Worm (Caenorhabditis elegans): ENCODE measurements around the gene fbxb-99.
"Not testable (repeated sequence)": the region's sequence is repeated elsewhere in the genome, so short reads cannot be mapped to it uniquely, and the experiment has no call there.

The fbxb-99 gene

DNA sequence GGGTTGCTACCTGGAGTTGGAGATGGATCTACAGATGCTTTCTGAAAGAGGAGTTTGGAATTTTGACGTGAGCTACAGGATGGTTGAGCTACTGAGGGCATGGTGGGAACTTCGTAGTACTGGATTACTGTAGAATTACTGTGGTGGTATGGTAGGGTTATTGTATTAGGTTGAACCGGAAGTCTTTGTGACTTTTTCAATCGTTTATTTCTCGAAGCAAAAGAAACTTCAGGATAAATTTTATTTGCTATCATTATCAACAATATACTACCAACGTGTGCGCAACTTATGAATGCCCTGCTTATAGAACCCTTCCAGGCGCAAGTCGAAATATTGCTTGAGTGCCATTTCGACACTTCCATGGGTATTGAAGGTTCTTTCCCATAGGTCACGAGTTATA is 31.6 kb downstream of the fbxb-99 start, which contains the start of gene T24E12.6:
Gene T24E12.6, minus strand, starts transcription at position 101 of the 400 bp plus-strand sequence.
- TF ChIP-seq Y55F3AM.14 (GFP tag; optimal IDR thresholded peaks at IDR 0.05); ceh-16 (tag; optimal IDR thresholded peaks at IDR 0.05); unc-55 (GFP tag; optimal IDR thresholded peaks at IDR 0.05): not testable (repeated sequence)

DNA sequence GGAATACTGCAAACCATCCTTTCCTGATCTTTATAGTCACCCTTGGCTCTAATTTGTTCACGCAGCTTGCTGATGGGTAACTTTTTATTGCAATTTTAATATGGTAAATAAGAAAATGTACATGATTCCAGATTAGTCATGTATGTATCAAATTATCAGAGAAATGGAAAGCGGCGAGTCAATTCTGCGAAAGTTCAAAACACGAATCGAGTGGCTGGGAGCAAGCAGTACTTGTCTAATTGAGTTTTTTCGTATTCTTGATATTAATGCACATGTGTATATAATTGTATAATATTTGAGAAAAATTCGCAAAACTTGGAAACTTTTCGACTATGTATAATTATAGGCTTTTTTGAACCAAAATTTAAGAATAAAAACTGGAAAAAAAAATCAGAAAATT is 34.2 kb downstream of the fbxb-99 start, which contains the start of gene T24E12.12:
Gene T24E12.12, plus strand, starts transcription at position 281 of the 400 bp plus-strand sequence.
- no peak for TF ChIP-seq gmeb-1 (tag; optimal IDR thresholded peaks at IDR 0.05)
- TF ChIP-seq elt-3 (tag; optimal IDR thresholded peaks at IDR 0.05): no peak
- no peak for TF ChIP-seq skn-1 (tag; optimal IDR thresholded peaks at IDR 0.05)
- no peak for TF ChIP-seq lin-13 (GFP tag; optimal IDR thresholded peaks at IDR 0.05)
- no peak for TF ChIP-seq ztf-11 (tag; optimal IDR thresholded peaks at IDR 0.05)

DNA sequence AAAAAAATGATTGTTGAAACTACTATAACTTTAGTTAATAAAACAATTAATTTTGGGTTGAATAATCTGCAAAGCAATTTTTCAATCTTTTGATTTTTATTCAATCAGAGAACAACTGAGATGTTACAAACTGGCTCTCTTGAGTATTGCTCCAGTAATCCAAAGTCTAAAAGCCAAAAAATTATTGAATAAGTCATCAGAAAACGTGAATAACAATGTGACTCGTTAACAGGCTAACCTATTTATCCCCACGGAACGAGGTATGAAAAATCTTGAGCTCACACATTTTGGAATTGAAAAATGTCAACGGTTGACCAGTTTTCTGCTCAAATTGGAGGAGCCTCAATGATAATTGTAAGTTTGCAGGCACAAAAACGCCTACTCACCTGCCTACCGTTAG is 35.7 kb downstream of the fbxb-99 start, which contains the start of gene srx-111:
Gene srx-111, plus strand, starts transcription at position 301 of the 400 bp plus-strand sequence.
- TF ChIP-seq ceh-16 (tag; optimal IDR thresholded peaks at IDR 0.05): no peak
- TF ChIP-seq gmeb-1 (tag; optimal IDR thresholded peaks at IDR 0.05): no peak
- TF ChIP-seq mbf-1 (tag; optimal IDR thresholded peaks at IDR 0.05): no peak

DNA sequence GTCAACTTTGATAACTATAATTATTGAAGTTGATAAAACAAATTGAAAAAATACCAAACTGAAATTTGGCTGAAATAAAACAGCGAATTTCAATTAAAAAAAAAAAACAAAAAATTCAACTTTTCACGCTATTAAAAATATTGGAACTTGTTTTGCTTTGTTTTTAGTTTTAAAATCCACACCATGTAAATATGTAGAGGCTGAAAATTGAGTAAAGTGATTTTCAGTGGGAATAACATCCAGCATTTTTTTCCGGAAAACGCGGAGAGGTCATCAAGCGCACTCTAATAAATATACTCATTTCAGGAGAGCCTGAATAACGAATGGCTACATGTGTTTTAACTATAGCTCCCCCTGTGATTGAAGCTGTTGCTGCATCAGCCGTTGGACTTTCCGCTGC is 39.6 kb downstream of the fbxb-99 start, which contains the start of gene rcd-1:
Gene rcd-1, plus strand, starts transcription at position 301 of the 400 bp plus-strand sequence.
- TF ChIP-seq fos-1 (tag; optimal IDR thresholded peaks at IDR 0.05): no peak
- no peak for TF ChIP-seq nhr-237 (tag; optimal IDR thresholded peaks at IDR 0.05)
- no peak for TF ChIP-seq alr-1 (tag; optimal IDR thresholded peaks at IDR 0.05)
- no peak for TF ChIP-seq gmeb-1 (tag; optimal IDR thresholded peaks at IDR 0.05)

DNA sequence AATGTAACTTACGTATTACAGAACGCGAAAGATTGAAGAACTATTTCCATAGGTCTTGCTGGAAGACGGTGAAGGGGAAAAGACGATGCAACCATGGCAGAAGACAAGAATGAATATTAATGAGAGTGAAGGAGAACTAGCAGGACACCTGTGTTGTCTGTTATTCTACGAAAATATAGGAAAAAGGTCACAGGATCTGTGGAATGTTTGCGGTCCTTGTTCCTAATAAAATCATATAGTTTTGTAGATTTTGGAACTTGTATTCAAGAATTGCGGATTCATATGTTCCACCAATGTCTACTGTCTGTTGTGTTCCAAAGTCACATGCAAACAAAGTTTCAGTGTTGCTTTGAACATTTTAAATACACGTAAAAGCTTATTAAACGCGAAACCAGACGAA is 41.1 kb downstream of the fbxb-99 start, which contains the start of gene sdz-11:
Gene sdz-11, minus strand, starts transcription at position 101 of the 400 bp plus-strand sequence.
- TF ChIP-seq nhr-10 (tag; optimal IDR thresholded peaks at IDR 0.05) (no peak), nhr-21 (tag; optimal IDR thresholded peaks at IDR 0.05) (no peak), elt-3 (tag; optimal IDR thresholded peaks at IDR 0.05) (no peak), sma-9 (GFP tag; optimal IDR thresholded peaks at IDR 0.05) (no peak), sma-9 (tag; optimal IDR thresholded peaks at IDR 0.05) (no peak), dmd-4 (tag; optimal IDR thresholded peaks at IDR 0.05) (no peak), snpc-4 (tag; optimal IDR thresholded peaks at IDR 0.05) (no peak), unc-55 (GFP tag; optimal IDR thresholded peaks at IDR 0.05) (no peak)

DNA sequence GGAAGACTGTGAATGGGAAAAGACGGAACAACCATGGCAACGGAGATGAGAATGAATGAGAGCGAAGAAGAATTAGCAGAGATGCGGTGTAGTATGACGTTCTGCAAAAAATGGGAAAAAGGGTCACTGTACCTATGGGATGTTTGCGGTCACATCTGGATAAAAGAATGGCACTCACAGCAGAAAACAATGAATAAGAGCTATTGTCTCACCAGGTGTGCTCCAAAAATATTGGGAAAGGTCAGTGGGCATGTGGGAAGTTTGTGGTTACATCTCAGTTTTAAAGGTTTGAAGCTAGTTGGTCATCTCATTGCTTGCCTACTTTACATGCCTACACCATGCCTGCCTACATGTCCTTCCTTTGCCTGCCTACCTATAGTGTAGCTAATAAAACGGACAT is 42.6 kb downstream of the fbxb-99 start, which contains the start of gene fbxb-91:
Gene fbxb-91, minus strand, starts transcription at position 101 of the 400 bp plus-strand sequence.
- TF ChIP-seq mbf-1 (tag; optimal IDR thresholded peaks at IDR 0.05) (no peak), mdl-1 (tag; optimal IDR thresholded peaks at IDR 0.05) (no peak), zag-1 (tag; optimal IDR thresholded peaks at IDR 0.05) (no peak), nhr-129 (tag; optimal IDR thresholded peaks at IDR 0.05) (no peak), nhr-23 (tag; optimal IDR thresholded peaks at IDR 0.05) (no peak)

DNA sequence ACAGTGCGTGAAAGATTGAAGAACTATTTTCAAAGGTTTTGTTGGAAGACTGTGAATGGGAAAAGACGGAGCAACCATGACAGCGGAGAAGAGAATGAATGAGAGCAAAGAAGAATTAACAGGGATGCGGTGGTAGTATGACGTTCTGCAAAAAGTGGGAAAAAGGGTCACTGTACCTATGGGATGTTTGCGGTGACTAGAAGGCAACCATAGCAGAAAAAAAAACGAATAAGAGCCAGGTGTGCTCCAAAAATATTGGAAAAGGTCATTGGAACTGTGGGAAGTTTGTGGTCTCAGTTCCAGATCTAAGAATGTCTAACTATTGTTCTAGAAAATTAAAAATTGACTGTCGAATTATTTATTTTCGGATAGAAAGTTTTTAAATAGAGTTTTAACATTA is 44.5 kb downstream of the fbxb-99 start, which contains the start of gene fbxb-90:
Gene fbxb-90, minus strand, starts transcription at position 101 of the 400 bp plus-strand sequence.
- TF ChIP-seq elt-3 (tag; optimal IDR thresholded peaks at IDR 0.05): no peak
- no peak for TF ChIP-seq alr-1 (tag; optimal IDR thresholded peaks at IDR 0.05)
- no peak for TF ChIP-seq mdl-1 (tag; optimal IDR thresholded peaks at IDR 0.05)
- no peak for TF ChIP-seq aly-2 (tag; optimal IDR thresholded peaks at IDR 0.05)
- no peak for TF ChIP-seq crh-2 (tag; optimal IDR thresholded peaks at IDR 0.05)
- no peak for TF ChIP-seq snpc-4 (tag; optimal IDR thresholded peaks at IDR 0.05)
- TF ChIP-seq sma-9 (GFP tag; optimal IDR thresholded peaks at IDR 0.05): no peak
- TF ChIP-seq sma-9 (tag; optimal IDR thresholded peaks at IDR 0.05): no peak
- no peak for TF ChIP-seq ceh-82 (tag; optimal IDR thresholded peaks at IDR 0.05)
- TF ChIP-seq nhr-77 (tag; optimal IDR thresholded peaks at IDR 0.05): no peak
- TF ChIP-seq dmd-4 (tag; optimal IDR thresholded peaks at IDR 0.05): no peak
- TF ChIP-seq lin-13 (GFP tag; optimal IDR thresholded peaks at IDR 0.05): no peak
- TF ChIP-seq ztf-11 (tag; optimal IDR thresholded peaks at IDR 0.05): no peak
- TF ChIP-seq unc-62 (GFP tag; optimal IDR thresholded peaks at IDR 0.05): no peak
- no peak for TF ChIP-seq unc-55 (GFP tag; optimal IDR thresholded peaks at IDR 0.05)
- no peak for TF ChIP-seq lsy-2 (tag; optimal IDR thresholded peaks at IDR 0.05)
